Worm (Caenorhabditis elegans) whole organism, early embryonic: ENCODE results near the gene F54E2.9.

Experiments
- ama-1 ChIP-seq: fragments of 150-350 bp; optimal IDR thresholded peaks from 2 replicates; lab custom pipeline; 2014
- flt-1 ChIP-seq: fragments of 200-800 bp; sonication (Bioruptor generic); IDR thresholded peaks from 2 replicates; pipeline ENCODE4 v1.3.6; 2022; ENCODE audit warnings: missing genetic modification characterization, missing compliant biosample characterization
- hmbx-1 ChIP-seq: sonication (generic microtip); optimal IDR thresholded peaks from 2 replicates; lab custom pipeline; 2016; ENCODE audit warnings: mild to moderate bottlenecking, missing genetic modification characterization, missing compliant biosample characterization
- pes-1 ChIP-seq: fragments of 200-800 bp; sonication (Bioruptor generic); IDR thresholded peaks from 2 replicates; pipeline ENCODE4 v1.3.6; 2022; ENCODE audit warnings: missing genetic modification reagents, missing genetic modification characterization, missing compliant biosample characterization
- scrt-1 ChIP-seq: fragments of 200-800 bp; sonication (Bioruptor generic); IDR thresholded peaks from 2 replicates; pipeline ENCODE4 v1.3.6; 2022; ENCODE audit warnings: missing genetic modification characterization, missing compliant biosample characterization
- sea-1 ChIP-seq: fragments of 200-800 bp; sonication (Bioruptor generic); conservative IDR thresholded peaks from 2 replicates; pipeline ENCODE4 v1.3.6; 2022; ENCODE audit warnings: missing genetic modification characterization, missing compliant biosample characterization

- TF ChIP-seq pes-1 (GFP tag; lab: Robert Waterston, UW) (no peak), hmbx-1 (tag; lab: Kevin White, UChicago) (no peak), flt-1 (GFP tag; lab: Robert Waterston, UW) (no peak), ama-1 (lab: Kevin White, UChicago) (no peak), sea-1 (no peak), scrt-1 (GFP tag; lab: Robert Waterston, UW) (no peak)
These were observed 13.0 kb upstream of the F54E2.9 start, which contains the start of gene T03D3.5 for ce11 chrV:2826815-2827214.
